Worm (Caenorhabditis elegans) whole organism, L1 larva: ENCODE measurements around the gene grl-25.

ENCODE experiments used
- C34B4.2 ChIP-seq: sonication (generic microtip); optimal IDR thresholded peaks from 2 replicates; lab custom pipeline; 2017; ENCODE audit warnings: mild to moderate bottlenecking, missing genetic modification characterization, missing compliant biosample characterization
- aly-2 ChIP-seq: fragments of 150-350 bp; optimal IDR thresholded peaks from 2 replicates; lab custom pipeline; 2014; ENCODE audit warnings: missing biosample characterization, missing genetic modification characterization
- ceh-8 ChIP-seq: fragments of 200-800 bp; sonication (Bioruptor generic); optimal IDR thresholded peaks from 2 replicates; lab custom pipeline; 2018; ENCODE audit warnings: mild to moderate bottlenecking, missing genetic modification characterization, moderate library complexity, missing compliant biosample characterization
- ceh-82 ChIP-seq, 3 experiments: fragments of 150-350 bp in 1 of 3; sonication (generic microtip) in 2 of 3; optimal IDR thresholded peaks; 2 replicates each; lab custom pipeline; 2014 to 2017; ENCODE audit warnings: missing biosample characterization in 3 of 3, missing genetic modification characterization in 3 of 3
- ceh-90 ChIP-seq: sonication (generic microtip); optimal IDR thresholded peaks from 2 replicates; lab custom pipeline; 2016; ENCODE audit warnings: missing genetic modification characterization, missing compliant biosample characterization
- dpl-1 ChIP-seq, 3 experiments: fragments of 150-350 bp in 2 of 3; sonication (generic microtip) in 1 of 3; optimal IDR thresholded peaks; 2 replicates each; lab custom pipeline; 2014 to 2017; ENCODE audit warnings: missing biosample characterization in 3 of 3, missing genetic modification characterization in 3 of 3, missing genetic modification reagents in 3 of 3
- efl-1 ChIP-seq, 4 experiments: fragments of 150-350 bp; optimal IDR thresholded peaks in 3 of 4; peaks in 1 of 4; 1 replicate in 1 of 4; 2 replicates in 3 of 4; lab custom pipeline; 2014; ENCODE audit warnings: missing biosample characterization in 2 of 4, missing genetic modification characterization in 2 of 4, missing genetic modification reagents in 2 of 4
- fkh-10 ChIP-seq: sonication (generic microtip); optimal IDR thresholded peaks from 2 replicates; lab custom pipeline; 2017; ENCODE audit warnings: missing biosample characterization, missing genetic modification reagents, missing genetic modification characterization
- fkh-4 ChIP-seq: sonication (generic microtip); optimal IDR thresholded peaks from 2 replicates; lab custom pipeline; 2016; ENCODE audit warnings: missing compliant biosample characterization, missing genetic modification characterization, borderline replicate concordance
- fos-1 ChIP-seq: fragments of 150-350 bp; optimal IDR thresholded peaks from 2 replicates; lab custom pipeline; 2014; ENCODE audit warnings: missing biosample characterization, missing genetic modification characterization
- grh-1 ChIP-seq: fragments of 200-800 bp; sonication (Bioruptor generic); IDR thresholded peaks from 2 replicates; pipeline ENCODE4 v1.3.6; 2022; ENCODE audit warnings: missing genetic modification reagents, missing genetic modification characterization, missing compliant biosample characterization
- hlh-4 ChIP-seq: sonication (generic microtip); optimal IDR thresholded peaks from 2 replicates; lab custom pipeline; 2016; ENCODE audit warnings: mild to moderate bottlenecking, missing genetic modification characterization, missing compliant biosample characterization
- hpl-2 ChIP-seq: fragments of 150-350 bp; optimal IDR thresholded peaks from 2 replicates; lab custom pipeline; 2014; ENCODE audit warnings: missing biosample characterization, missing genetic modification reagents, missing genetic modification characterization
- irx-1 ChIP-seq: sonication (generic microtip); optimal IDR thresholded peaks from 2 replicates; lab custom pipeline; 2016; ENCODE audit warnings: missing genetic modification characterization, missing compliant biosample characterization
- lin-13 ChIP-seq: fragments of 150-350 bp; optimal IDR thresholded peaks from 2 replicates; lab custom pipeline; 2014; ENCODE audit warnings: missing biosample characterization, missing genetic modification reagents, missing genetic modification characterization
- lin-14 ChIP-seq: fragments of 200-800 bp; sonication (Bioruptor generic); optimal IDR thresholded peaks from 2 replicates; lab custom pipeline; 2018; ENCODE audit warnings: mild to moderate bottlenecking, missing genetic modification characterization, moderate library complexity, missing compliant biosample characterization
- lir-3 ChIP-seq: sonication (generic microtip); optimal IDR thresholded peaks from 2 replicates; lab custom pipeline; 2016; ENCODE audit warnings: mild to moderate bottlenecking, missing genetic modification characterization, moderate library complexity, missing compliant biosample characterization; ENCODE audit not compliant: poor library complexity
- mab-9 ChIP-seq: fragments of 200-800 bp; sonication (Bioruptor generic); IDR thresholded peaks from 2 replicates; pipeline ENCODE4 v1.3.6; 2022; ENCODE audit warnings: missing genetic modification reagents, missing genetic modification characterization, missing compliant biosample characterization
- mdl-1 ChIP-seq, 2 experiments: fragments of 150-350 bp; optimal IDR thresholded peaks; 2 replicates each; lab custom pipeline; 2014 to 2017; ENCODE audit warnings: missing biosample characterization in 2 of 2, missing genetic modification characterization in 2 of 2, inconsistent platforms in 1 of 2
- mef-2 ChIP-seq: fragments of 150-350 bp; optimal IDR thresholded peaks from 2 replicates; lab custom pipeline; 2014; ENCODE audit warnings: missing biosample characterization, missing genetic modification characterization
- mep-1 ChIP-seq: fragments of 150-350 bp; optimal IDR thresholded peaks from 2 replicates; lab custom pipeline; 2014; ENCODE audit warnings: missing biosample characterization, missing genetic modification characterization
- nhr-11 ChIP-seq: fragments of 150-350 bp; optimal IDR thresholded peaks from 2 replicates; lab custom pipeline; 2014; ENCODE audit warnings: missing biosample characterization, missing genetic modification characterization
- nhr-12 ChIP-seq: sonication (generic microtip); optimal IDR thresholded peaks from 2 replicates; lab custom pipeline; 2017; ENCODE audit warnings: missing biosample characterization, missing genetic modification characterization
- nhr-19 ChIP-seq: fragments of 200-800 bp; sonication (Bioruptor generic); conservative IDR thresholded peaks from 2 replicates; pipeline ENCODE4 v1.3.6; 2022; ENCODE audit warnings: missing genetic modification characterization, missing compliant biosample characterization
- nhr-237 ChIP-seq: fragments of 150-350 bp; optimal IDR thresholded peaks from 2 replicates; lab custom pipeline; 2014; ENCODE audit warnings: missing biosample characterization, missing genetic modification characterization
- nhr-47 ChIP-seq: sonication (generic microtip); optimal IDR thresholded peaks from 2 replicates; lab custom pipeline; 2016; ENCODE audit warnings: mild to moderate bottlenecking, missing genetic modification characterization, moderate library complexity, missing compliant biosample characterization
- nhr-71 ChIP-seq: sonication (generic microtip); optimal IDR thresholded peaks from 2 replicates; lab custom pipeline; 2016; ENCODE audit warnings: mild to moderate bottlenecking, missing genetic modification characterization, moderate library complexity, missing compliant biosample characterization
- nhr-76 ChIP-seq: sonication (generic microtip); optimal IDR thresholded peaks from 2 replicates; lab custom pipeline; 2017; ENCODE audit warnings: missing biosample characterization, missing genetic modification characterization
- nhr-85 ChIP-seq: sonication (generic microtip); peaks from one replicate; lab custom pipeline; 2016; ENCODE audit warnings: missing genetic modification characterization, inconsistent platforms, missing compliant biosample characterization
- pag-3 ChIP-seq: sonication (generic microtip); optimal IDR thresholded peaks from 2 replicates; lab custom pipeline; 2017; ENCODE audit warnings: missing genetic modification characterization, mild to moderate bottlenecking, missing compliant biosample characterization, antibody characterized with exemption, borderline replicate concordance; ENCODE audit not compliant: insufficient read depth
- pqm-1 ChIP-seq: sonication (generic microtip); optimal IDR thresholded peaks from 3 replicates; lab custom pipeline; 2017; ENCODE audit warnings: missing biosample characterization, missing genetic modification characterization
- rnt-1 ChIP-seq: sonication (generic microtip); optimal IDR thresholded peaks from 2 replicates; lab custom pipeline; 2016; ENCODE audit warnings: mild to moderate bottlenecking, missing genetic modification characterization, moderate library complexity, missing compliant biosample characterization
- snpc-4 ChIP-seq: fragments of 150-350 bp; optimal IDR thresholded peaks from 2 replicates; lab custom pipeline; 2014; ENCODE audit warnings: missing biosample characterization, missing genetic modification characterization
- sox-4 ChIP-seq: sonication (generic microtip); optimal IDR thresholded peaks from 2 replicates; lab custom pipeline; 2016; ENCODE audit warnings: missing genetic modification characterization, missing compliant biosample characterization
- sup-37 ChIP-seq: fragments of 200-800 bp; sonication (Bioruptor generic); optimal IDR thresholded peaks from 2 replicates; lab custom pipeline; 2018; ENCODE audit warnings: mild to moderate bottlenecking, missing genetic modification characterization, missing compliant biosample characterization
- swsn-7 ChIP-seq: sonication (generic microtip); optimal IDR thresholded peaks from 2 replicates; lab custom pipeline; 2016; ENCODE audit warnings: missing genetic modification characterization, missing compliant biosample characterization
- tbx-2 ChIP-seq: sonication (generic microtip); optimal IDR thresholded peaks from 2 replicates; lab custom pipeline; 2016; ENCODE audit warnings: missing genetic modification characterization, missing compliant biosample characterization
- unc-30 ChIP-seq: sonication (generic microtip); optimal IDR thresholded peaks from 2 replicates; lab custom pipeline; 2017; ENCODE audit warnings: missing biosample characterization, missing genetic modification characterization
- unc-86 ChIP-seq: sonication (generic microtip); optimal IDR thresholded peaks from 2 replicates; lab custom pipeline; 2016; ENCODE audit warnings: missing genetic modification characterization, missing compliant biosample characterization
- unc-98 ChIP-seq: fragments of 200-800 bp; sonication (Bioruptor generic); IDR thresholded peaks from 2 replicates; pipeline ENCODE4 v1.3.6; 2022; ENCODE audit warnings: missing genetic modification characterization, missing compliant biosample characterization
- vab-15 ChIP-seq: sonication (generic microtip); optimal IDR thresholded peaks from 2 replicates; lab custom pipeline; 2017; ENCODE audit warnings: missing genotype, mild to moderate bottlenecking, missing genetic modification characterization, missing compliant biosample characterization
- zag-1 ChIP-seq: fragments of 150-350 bp; optimal IDR thresholded peaks from 2 replicates; lab custom pipeline; 2014; ENCODE audit warnings: missing biosample characterization, missing genetic modification characterization
- ztf-11 ChIP-seq, 2 experiments: sonication (generic microtip); optimal IDR thresholded peaks; 2 replicates each; lab custom pipeline; 2016 to 2017; ENCODE audit warnings: missing genetic modification characterization in 2 of 2, missing biosample characterization in 1 of 2, missing compliant biosample characterization in 1 of 2

The grl-25 gene

ce11 chrIII:8964684-8965283 lies 2.7 kb downstream of the grl-25 start:
- TF ChIP-seq pag-3 (tag; lab: Kevin White, UChicago) (no peak), ceh-8 (peak; percentile 45), mdl-1 (tag; optimal IDR thresholded peaks at IDR 0.05; lab: Kevin White, UChicago) (no peak), efl-1 (optimal IDR thresholded peaks at IDR 0.05; lab: Kevin White, UChicago) (no peak), efl-1 (GFP tag; optimal IDR thresholded peaks at IDR 0.05 in 1 of 2; lab: Kevin White, UChicago) (peak in 1 of 2 experiments; percentile 38)

DNA sequence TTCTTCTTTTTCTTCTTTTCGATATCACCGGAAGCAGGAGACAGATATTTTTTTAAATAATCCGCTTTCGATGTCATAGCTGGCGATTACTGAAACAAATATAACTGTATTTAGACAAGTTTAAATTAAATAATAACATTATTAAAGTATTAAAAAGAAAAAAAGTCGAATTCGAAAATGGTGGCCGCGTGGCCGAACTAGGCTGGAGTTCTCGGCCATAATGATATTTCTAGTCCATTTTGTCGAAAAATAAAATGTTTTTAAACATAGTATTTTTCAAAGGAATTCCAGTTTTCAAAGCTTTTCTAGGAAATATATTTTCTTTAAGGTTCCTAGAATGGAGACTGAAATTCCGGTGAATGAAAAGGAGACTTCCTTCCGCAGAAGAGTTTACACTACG lies 5.5 kb downstream of the grl-25 start, which contains the start of the genes bud-13 and rpap-2:
TSS of gene bud-13 (minus strand) at position 89 of the 400 bp plus-strand sequence.
TSS of gene rpap-2 (plus strand) at position 329 of the 400 bp plus-strand sequence.
- TF ChIP-seq rnt-1 (peak; percentile 63), fkh-4 (peak; percentile 32), hlh-4 (no peak), unc-86 (tag; lab: Kevin White, UChicago) (no peak), dpl-1 (GFP tag; optimal IDR thresholded peaks at IDR 0.05; lab: Kevin White, UChicago) (peak in 1 of 3 experiments; percentile 12), ceh-90 (tag; lab: Kevin White, UChicago) (peak; percentile 65), vab-15 (tag; lab: Kevin White, UChicago) (no peak), unc-98 (no peak), ceh-82 (tag; optimal IDR thresholded peaks at IDR 0.05; lab: Kevin White, UChicago) (no peak), nhr-47 (tag; lab: Kevin White, UChicago) (peak; percentile 27), pqm-1 (tag; lab: Kevin White, UChicago) (no peak), nhr-76 (tag; lab: Kevin White, UChicago) (no peak), swsn-7 (tag; lab: Kevin White, UChicago) (no peak), mef-2 (tag; lab: Kevin White, UChicago) (no peak), mep-1 (tag; lab: Kevin White, UChicago) (peak; percentile 15), lir-3 (tag; lab: Kevin White, UChicago) (peak; percentile 27), irx-1 (tag; lab: Kevin White, UChicago) (no peak), mab-9 (GFP tag; lab: Robert Waterston, UW) (no peak), efl-1 (optimal IDR thresholded peaks at IDR 0.05; lab: Kevin White, UChicago) (no peak), efl-1 (GFP tag; optimal IDR thresholded peaks at IDR 0.05 in 1 of 2; lab: Kevin White, UChicago) (peak in 1 of 2 experiments; percentile 11), nhr-237 (tag; lab: Kevin White, UChicago) (no peak)

DNA sequence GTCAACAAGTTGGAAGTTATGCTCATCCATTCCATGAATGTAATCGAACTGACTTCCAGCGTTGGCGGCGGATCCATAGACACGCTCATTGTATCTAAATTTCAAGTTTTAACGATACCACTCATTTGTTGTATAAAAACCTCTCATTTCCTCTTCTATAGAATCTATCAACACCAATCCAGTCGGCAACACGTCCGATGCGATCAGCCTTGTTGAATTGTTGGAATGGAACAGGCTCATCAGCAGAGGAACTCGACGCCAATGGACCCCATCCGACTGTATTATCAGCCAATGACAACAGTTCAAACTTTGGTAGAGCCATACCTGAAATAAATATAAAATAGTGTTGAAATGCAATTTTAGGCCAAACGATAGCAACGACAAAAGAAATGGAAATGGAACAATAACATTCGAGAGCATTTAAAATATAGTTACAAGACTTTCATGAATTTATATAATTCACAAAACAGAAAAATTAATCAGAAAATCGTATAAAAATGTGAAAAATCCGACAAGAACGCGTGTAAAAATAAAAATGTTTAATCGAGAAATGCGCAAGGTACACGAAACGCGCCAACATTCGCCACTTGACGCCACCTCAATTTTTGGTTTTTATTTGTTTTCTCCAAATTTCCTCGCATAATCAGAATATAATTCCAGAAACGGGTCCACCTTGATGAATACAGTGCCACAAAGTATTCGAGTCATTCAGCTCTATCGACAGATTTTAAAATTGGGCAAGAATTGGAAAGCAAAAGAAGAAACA lies 9.3 kb downstream of the grl-25 start, which contains the start of the genes eif-3.D and R08D7.4:
TSS of gene eif-3.D (minus strand) at position 324 of the 766 bp plus-strand sequence.
TSS of gene R08D7.4 (plus strand) at position 638 of the 766 bp plus-strand sequence.
- TF ChIP-seq zag-1 (tag; lab: Kevin White, UChicago) (no peak), nhr-71 (tag; lab: Kevin White, UChicago) (peak; percentile 77), snpc-4 (tag; lab: Kevin White, UChicago) (peak; percentile 41), hpl-2 (GFP tag; lab: Kevin White, UChicago) (no peak), swsn-7 (tag; lab: Kevin White, UChicago) (peak; percentile 75), tbx-2 (tag; lab: Kevin White, UChicago) (peak; percentile 55), mdl-1 (tag; optimal IDR thresholded peaks at IDR 0.05; lab: Kevin White, UChicago) (peak in 1 of 2 experiments; percentile 56), fkh-10 (GFP tag; lab: Kevin White, UChicago) (no peak), hlh-4 (no peak), grh-1 (GFP tag; lab: Robert Waterston, UW) (no peak), mab-9 (GFP tag; lab: Robert Waterston, UW) (no peak), nhr-11 (tag; lab: Kevin White, UChicago) (no peak), irx-1 (tag; lab: Kevin White, UChicago) (peak; percentile 64), unc-30 (tag; lab: Kevin White, UChicago) (no peak), ceh-82 (tag; optimal IDR thresholded peaks at IDR 0.05; lab: Kevin White, UChicago) (peak; percentile 43 to 59 (median 53)), fkh-4 (peak; percentile 5), unc-86 (tag; lab: Kevin White, UChicago) (peak; percentile 55), lin-14 (GFP tag; lab: Kevin White, UChicago) (peak; percentile 52), sox-4 (tag; lab: Kevin White, UChicago) (no peak), nhr-19 (GFP tag; lab: Robert Waterston, UW) (peak; percentile 59), nhr-85 (tag; lab: Kevin White, UChicago) (peak; percentile 74), ztf-11 (tag; optimal IDR thresholded peaks at IDR 0.05; lab: Kevin White, UChicago) (peak in 1 of 2 experiments; percentile 46), lin-13 (GFP tag; lab: Kevin White, UChicago) (peak; percentile 57), sup-37 (no peak), aly-2 (tag; lab: Kevin White, UChicago) (no peak), C34B4.2 (tag; lab: Kevin White, UChicago) (no peak), pag-3 (tag; lab: Kevin White, UChicago) (no peak), nhr-12 (no peak), pqm-1 (tag; lab: Kevin White, UChicago) (no peak), unc-98 (no peak), fos-1 (tag; lab: Kevin White, UChicago) (no peak)
